Worm (Caenorhabditis elegans) whole organism, mixed stage, embryonic: ENCODE data around the gene mam-4.

Experiments
- M03D4.4 ChIP-seq: sonication (generic microtip); optimal IDR thresholded peaks from 2 replicates; lab custom pipeline; 2017; ENCODE audit warnings: mild to moderate bottlenecking, missing genetic modification characterization, missing compliant biosample characterization
- bed-3 ChIP-seq: fragments of 200-800 bp; sonication (Bioruptor generic); optimal IDR thresholded peaks from 3 replicates; lab custom pipeline; 2018; ENCODE audit warnings: mild to moderate bottlenecking, missing genetic modification characterization, moderate library complexity, missing compliant biosample characterization
- blmp-1 ChIP-seq: fragments of 150-350 bp; optimal IDR thresholded peaks from 2 replicates; lab custom pipeline; 2014; ENCODE audit warnings: missing biosample characterization, missing genetic modification characterization
- ceh-43 ChIP-seq: fragments of 200-800 bp; sonication (Bioruptor generic); optimal IDR thresholded peaks from 2 replicates; lab custom pipeline; 2018; ENCODE audit warnings: mild to moderate bottlenecking, missing genetic modification characterization, moderate library complexity, missing compliant biosample characterization
- ceh-83 ChIP-seq: fragments of 200-800 bp; sonication (Bioruptor generic); optimal IDR thresholded peaks from 2 replicates; lab custom pipeline; 2018; ENCODE audit warnings: mild to moderate bottlenecking, missing genetic modification characterization, missing compliant biosample characterization
- ces-1 ChIP-seq: fragments of 150-350 bp; optimal IDR thresholded peaks from 2 replicates; lab custom pipeline; 2014; ENCODE audit warnings: missing biosample characterization, missing genetic modification reagents, missing genetic modification characterization
- drap-1 ChIP-seq: fragments of 200-800 bp; sonication (Bioruptor generic); optimal IDR thresholded peaks from 3 replicates; lab custom pipeline; 2018; ENCODE audit warnings: mild to moderate bottlenecking, missing genetic modification characterization, missing compliant biosample characterization
- elt-1 ChIP-seq: sonication (generic microtip); optimal IDR thresholded peaks from 2 replicates; lab custom pipeline; 2017; ENCODE audit warnings: missing genetic modification characterization, mild to moderate bottlenecking, missing compliant biosample characterization, antibody characterized with exemption, moderate library complexity, borderline replicate concordance; ENCODE audit not compliant: insufficient read depth
- elt-3 ChIP-seq: fragments of 150-350 bp; optimal IDR thresholded peaks from 2 replicates; lab custom pipeline; 2014; ENCODE audit warnings: missing biosample characterization, missing genetic modification characterization
- flh-1 ChIP-seq: fragments of 200-800 bp; sonication (Bioruptor generic); optimal IDR thresholded peaks from 2 replicates; lab custom pipeline; 2018; ENCODE audit warnings: mild to moderate bottlenecking, missing genetic modification characterization, moderate library complexity, missing compliant biosample characterization
- ham-2 ChIP-seq: fragments of 200-800 bp; sonication (Bioruptor generic); optimal IDR thresholded peaks from 2 replicates; lab custom pipeline; 2018; ENCODE audit warnings: mild to moderate bottlenecking, missing genetic modification characterization, missing compliant biosample characterization
- hlh-1 ChIP-seq: fragments of 150-350 bp; optimal IDR thresholded peaks from 2 replicates; lab custom pipeline; 2014; ENCODE audit warnings: missing biosample characterization, missing genetic modification reagents, missing genetic modification characterization
- lsy-2 ChIP-seq: fragments of 150-350 bp; optimal IDR thresholded peaks from 2 replicates; lab custom pipeline; 2014; ENCODE audit warnings: missing biosample characterization, missing genetic modification characterization
- mab-5 ChIP-seq: fragments of 150-350 bp; optimal IDR thresholded peaks from 2 replicates; lab custom pipeline; 2014; ENCODE audit warnings: missing biosample characterization, missing genetic modification characterization
- mep-1 ChIP-seq: fragments of 150-350 bp; optimal IDR thresholded peaks from 2 replicates; lab custom pipeline; 2017; ENCODE audit warnings: missing biosample characterization, missing genetic modification reagents, missing genetic modification characterization, inconsistent platforms
- mls-2 ChIP-seq: sonication (generic microtip); optimal IDR thresholded peaks from 2 replicates; lab custom pipeline; 2016; ENCODE audit warnings: mild to moderate bottlenecking, missing genetic modification characterization, moderate library complexity, missing compliant biosample characterization
- nhr-2 ChIP-seq: fragments of 150-350 bp; optimal IDR thresholded peaks from 2 replicates; lab custom pipeline; 2014; ENCODE audit warnings: missing biosample characterization, missing genetic modification characterization
- nhr-237 ChIP-seq: fragments of 150-350 bp; optimal IDR thresholded peaks from 2 replicates; lab custom pipeline; 2014; ENCODE audit warnings: missing biosample characterization, missing genetic modification characterization
- nhr-28 ChIP-seq: fragments of 150-350 bp; optimal IDR thresholded peaks from 2 replicates; lab custom pipeline; 2014; ENCODE audit warnings: missing biosample characterization, missing genetic modification characterization
- nhr-76 ChIP-seq: sonication (generic microtip); optimal IDR thresholded peaks from 2 replicates; lab custom pipeline; 2017; ENCODE audit warnings: missing biosample characterization, missing genetic modification characterization
- snpc-4 ChIP-seq: fragments of 150-350 bp; optimal IDR thresholded peaks from 2 replicates; lab custom pipeline; 2014; ENCODE audit warnings: missing biosample characterization, missing genetic modification characterization
- sptf-1 ChIP-seq: sonication (generic microtip); optimal IDR thresholded peaks from 2 replicates; lab custom pipeline; 2017; ENCODE audit warnings: mild to moderate bottlenecking, missing genetic modification characterization, moderate library complexity, missing compliant biosample characterization
- tbx-8 ChIP-seq: fragments of 200-800 bp; sonication (Bioruptor generic); optimal IDR thresholded peaks from 2 replicates; lab custom pipeline; 2018; ENCODE audit warnings: mild to moderate bottlenecking, missing genetic modification characterization, moderate library complexity, missing compliant biosample characterization
- unc-120 ChIP-seq: sonication (generic microtip); optimal IDR thresholded peaks from 2 replicates; lab custom pipeline; 2017; ENCODE audit warnings: missing genetic modification characterization, missing compliant biosample characterization; ENCODE audit not compliant: poor library complexity, severe bottlenecking
- unc-39 ChIP-seq: fragments of 150-350 bp; optimal IDR thresholded peaks from 2 replicates; lab custom pipeline; 2014; ENCODE audit warnings: missing biosample characterization, missing genetic modification characterization
- unc-62 ChIP-seq: fragments of 150-350 bp; optimal IDR thresholded peaks from 2 replicates; lab custom pipeline; 2014; ENCODE audit warnings: missing biosample characterization, missing genetic modification reagents, missing genetic modification characterization
- zip-8 ChIP-seq: fragments of 150-350 bp; optimal IDR thresholded peaks from 2 replicates; lab custom pipeline; 2014; ENCODE audit warnings: missing biosample characterization, missing genetic modification characterization
- ztf-11 ChIP-seq: fragments of 150-350 bp; optimal IDR thresholded peaks from 2 replicates; lab custom pipeline; 2014; ENCODE audit warnings: missing biosample characterization, missing genetic modification characterization

The mam-4 gene

ce11 chrV:11247846-11248245 is at the start of gene mam-4:
mam-4 (plus strand) TSS chrV:11248146.
- TF ChIP-seq ceh-83 (GFP tag; lab: Kevin White, UChicago) (no peak), zip-8 (tag; lab: Kevin White, UChicago) (no peak), mab-5 (no peak), blmp-1 (tag; lab: Kevin White, UChicago) (no peak), flh-1 (GFP tag; lab: Kevin White, UChicago) (no peak), ztf-11 (tag; lab: Kevin White, UChicago) (no peak), drap-1 (GFP tag; lab: Kevin White, UChicago) (no peak), nhr-237 (no peak), unc-120 (tag; lab: Kevin White, UChicago) (no peak), bed-3 (no peak), nhr-28 (tag; lab: Kevin White, UChicago) (no peak)
- TF ChIP-seq, all 35 proteins: peak for 0

ce11 chrV:11199497-11199896 is 48.4 kb upstream of the mam-4 start:
- TF ChIP-seq ces-1 (GFP tag; lab: Kevin White, UChicago) (no peak), tbx-8 (GFP tag; lab: Kevin White, UChicago) (no peak), drap-1 (GFP tag; lab: Kevin White, UChicago) (no peak), mab-5 (no peak), mls-2 (tag; lab: Kevin White, UChicago) (no peak)

ce11 chrV:11200316-11200715 is 47.6 kb upstream of the mam-4 start, which contains the start of gene K10D6.3:
K10D6.3 (plus strand) TSS chrV:11200616.
- no peak for TF ChIP-seq ceh-43 (GFP tag; lab: Kevin White, UChicago)

- TF ChIP-seq elt-3, result no peak
- TF ChIP-seq M03D4.4, result no peak
- no peak for TF ChIP-seq nhr-2
- no peak for TF ChIP-seq drap-1 (GFP tag; lab: Kevin White, UChicago)
- no peak for TF ChIP-seq flh-1 (GFP tag; lab: Kevin White, UChicago)
- no peak for TF ChIP-seq unc-120 (tag; lab: Kevin White, UChicago)
- no peak for TF ChIP-seq snpc-4 (tag; lab: Kevin White, UChicago)
- no peak for TF ChIP-seq ceh-83 (GFP tag; lab: Kevin White, UChicago)
- TF ChIP-seq elt-1 (tag; lab: Kevin White, UChicago), result no peak
- no peak for TF ChIP-seq zip-8 (tag; lab: Kevin White, UChicago)
- no peak for TF ChIP-seq mep-1 (tag; lab: Kevin White, UChicago)
- no peak for TF ChIP-seq hlh-1 (tag; lab: Kevin White, UChicago)
- TF ChIP-seq ham-2 (GFP tag; lab: Kevin White, UChicago), result no peak
Measured at ce11 chrV:11201826-11202565, 46.0 kb upstream of the mam-4 start, which contains the start of gene K10D6.4. K10D6.4 (plus strand) TSS chrV:11201925.

ce11 chrV:11204452-11204851 is 43.5 kb upstream of the mam-4 start:
- TF ChIP-seq lsy-2 (tag; lab: Kevin White, UChicago), result no peak
- no peak for TF ChIP-seq bed-3
- no peak for TF ChIP-seq ceh-83 (GFP tag; lab: Kevin White, UChicago)
- TF ChIP-seq tbx-8 (GFP tag; lab: Kevin White, UChicago), result no peak
- no peak for TF ChIP-seq nhr-28 (tag; lab: Kevin White, UChicago)
- no peak for TF ChIP-seq hlh-1 (tag; lab: Kevin White, UChicago)
- no peak for TF ChIP-seq nhr-237
- TF ChIP-seq blmp-1 (tag; lab: Kevin White, UChicago), result no peak
- no peak for TF ChIP-seq unc-39 (tag; lab: Kevin White, UChicago)
- no peak for TF ChIP-seq unc-62
- no peak for TF ChIP-seq elt-3
- no peak for TF ChIP-seq mls-2 (tag; lab: Kevin White, UChicago)
- TF ChIP-seq ces-1 (GFP tag; lab: Kevin White, UChicago), result no peak
- no peak for TF ChIP-seq ham-2 (GFP tag; lab: Kevin White, UChicago)

- TF ChIP-seq elt-1 (tag; lab: Kevin White, UChicago) (no peak), hlh-1 (tag; lab: Kevin White, UChicago) (no peak), nhr-76 (tag; lab: Kevin White, UChicago) (no peak), nhr-28 (tag; lab: Kevin White, UChicago) (no peak), nhr-2 (peak; percentile 85), ham-2 (GFP tag; lab: Kevin White, UChicago) (no peak), zip-8 (tag; lab: Kevin White, UChicago) (peak; percentile 93), nhr-237 (no peak), unc-39 (tag; lab: Kevin White, UChicago) (no peak), M03D4.4 (no peak), sptf-1 (tag; lab: Kevin White, UChicago) (no peak)
Measured at ce11 chrV:11206467-11206866, 41.5 kb upstream of the mam-4 start.
